Fruit fly (Drosophila melanogaster) whole organism, wandering third instar larva: ENCODE measurements around the gene CG43815.
A peak's percentile ranks its signal among the peaks of the same experiment; 100 is the strongest.

ENCODE experiments used
- Abd-B ChIP-seq: fragments of >200 bp; optimal IDR thresholded peaks from 2 replicates; lab custom pipeline; 2017; ENCODE audit warnings: missing biosample characterization, missing genetic modification characterization
- CG32264 ChIP-seq: fragments of 200-800 bp; sonication (Bioruptor generic); optimal IDR thresholded peaks from 2 replicates; lab custom pipeline; 2016; ENCODE audit warnings: missing biosample characterization, missing genetic modification characterization
- CG9705 ChIP-seq: fragments of 200-800 bp; sonication (Bioruptor generic); optimal IDR thresholded peaks from 2 replicates; lab custom pipeline; 2018; ENCODE audit warnings: missing biosample characterization, mild to moderate bottlenecking, missing genetic modification characterization
- CrebA ChIP-seq: fragments of 200-800 bp; sonication (Bioruptor generic); optimal IDR thresholded peaks from 2 replicates; lab custom pipeline; 2016; ENCODE audit warnings: missing biosample characterization, mild to moderate bottlenecking, missing genetic modification characterization, borderline replicate concordance
- Dfd ChIP-seq: fragments of >200 bp; optimal IDR thresholded peaks from 2 replicates; lab custom pipeline; 2017; ENCODE audit warnings: missing biosample characterization, missing genetic modification characterization
- Dif ChIP-seq: fragments of 200-275, 200-300 bp; sonication (Bioruptor generic); optimal IDR thresholded peaks from 2 replicates; lab custom pipeline; 2018; ENCODE audit warnings: missing biosample characterization, missing genetic modification characterization; ENCODE audit not compliant: partially characterized antibody
- GATAd ChIP-seq: sonication (Bioruptor generic); optimal IDR thresholded peaks from 2 replicates; lab custom pipeline; 2016; ENCODE audit warnings: missing biosample characterization, missing genetic modification characterization
- HLH106 ChIP-seq: fragments of 200-800 bp; optimal IDR thresholded peaks from 3 replicates; lab custom pipeline; 2019; ENCODE audit warnings: missing biosample characterization, mild to moderate bottlenecking, missing genetic modification characterization, moderate library complexity
- Hnf4 ChIP-seq: fragments of 200-800 bp; sonication (Bioruptor generic); optimal IDR thresholded peaks from 2 replicates; lab custom pipeline; 2016; ENCODE audit warnings: missing biosample characterization, mild to moderate bottlenecking, missing genetic modification characterization
- Hr78 ChIP-seq: fragments of >200 bp; optimal IDR thresholded peaks from 2 replicates; lab custom pipeline; 2017; ENCODE audit warnings: missing biosample characterization, missing genetic modification characterization
- Hr83 ChIP-seq: fragments of 200-300 bp; sonication (Bioruptor generic); optimal IDR thresholded peaks from 2 replicates; lab custom pipeline; 2016; ENCODE audit warnings: missing biosample characterization, mild to moderate bottlenecking, missing genetic modification characterization, moderate library complexity; ENCODE audit not compliant: poor library complexity, severe bottlenecking
- Jra ChIP-seq: sonication (Bioruptor generic); optimal IDR thresholded peaks from 2 replicates; lab custom pipeline; 2016; ENCODE audit warnings: missing biosample characterization, missing genetic modification characterization
- Mio ChIP-seq: sonication (Bioruptor generic); optimal IDR thresholded peaks from 2 replicates; lab custom pipeline; 2016; ENCODE audit warnings: missing biosample characterization, missing genetic modification characterization
- N ChIP-seq: fragments of >200 bp; optimal IDR thresholded peaks from 2 replicates; lab custom pipeline; 2018; ENCODE audit warnings: missing biosample characterization, missing external identifiers, missing genetic modification characterization
- Rel ChIP-seq, 2 experiments: fragments of 200-800 bp; sonication (Bioruptor generic) in 1 of 2; optimal IDR thresholded peaks; 2 replicates in 1 of 2; 3 replicates in 1 of 2; lab custom pipeline; 2016 to 2019; ENCODE audit warnings: mild to moderate bottlenecking in 2 of 2, missing biosample characterization in 2 of 2, missing genetic modification characterization in 2 of 2, moderate library complexity in 1 of 2
- Sp1 ChIP-seq: fragments of 200-800 bp; sonication (Bioruptor generic); optimal IDR thresholded peaks from 3 replicates; lab custom pipeline; 2019; ENCODE audit warnings: missing biosample characterization, mild to moderate bottlenecking, missing genetic modification characterization, moderate library complexity
- Vsx2 ChIP-seq: fragments of 200-300, 225-300 bp; sonication (Bioruptor generic); optimal IDR thresholded peaks from 2 replicates; lab custom pipeline; 2018; ENCODE audit warnings: missing biosample characterization, missing genetic modification characterization; ENCODE audit not compliant: partially characterized antibody
- br ChIP-seq: fragments of 200-800 bp; sonication (Bioruptor generic); optimal IDR thresholded peaks from 2 replicates; lab custom pipeline; 2016; ENCODE audit warnings: missing biosample characterization, missing genetic modification characterization
- brk ChIP-seq: fragments of 200-800 bp; sonication (Bioruptor generic); optimal IDR thresholded peaks from 2 replicates; lab custom pipeline; 2016; ENCODE audit warnings: missing biosample characterization, mild to moderate bottlenecking, missing genetic modification characterization
- dl ChIP-seq, 2 experiments: fragments of 175-275, 200-275 bp in 1 of 2; fragments of 200-275 bp in 1 of 2; sonication (Bioruptor generic); optimal IDR thresholded peaks; lab custom pipeline; 2018; ENCODE audit warnings: mild to moderate bottlenecking in 2 of 2, missing biosample characterization in 2 of 2, missing genetic modification characterization in 2 of 2, moderate library complexity in 2 of 2; ENCODE audit not compliant: partially characterized antibody in 2 of 2, insufficient read depth in 1 of 2
- dmrt93B ChIP-seq: fragments of 200-800 bp; sonication (Bioruptor generic); optimal IDR thresholded peaks from 2 replicates; lab custom pipeline; 2018; ENCODE audit warnings: missing biosample characterization, mild to moderate bottlenecking, missing genetic modification characterization
- dsf ChIP-seq: sonication (Bioruptor generic); optimal IDR thresholded peaks from 2 replicates; lab custom pipeline; 2016; ENCODE audit warnings: missing biosample characterization, missing genetic modification characterization, borderline replicate concordance
- ey ChIP-seq: fragments of 200-800 bp; sonication (Bioruptor generic); optimal IDR thresholded peaks from 2 replicates; lab custom pipeline; 2016; ENCODE audit warnings: missing biosample characterization, missing genetic modification characterization
- foxo ChIP-seq, 2 experiments: fragments of 200-800 bp; sonication (Bioruptor generic); optimal IDR thresholded peaks; 2 replicates in 1 of 2; 3 replicates in 1 of 2; lab custom pipeline; 2016 to 2017; ENCODE audit warnings: missing biosample characterization in 2 of 2, missing genetic modification characterization in 2 of 2
- fru ChIP-seq: fragments of 200-800 bp; sonication (Bioruptor generic); optimal IDR thresholded peaks from 3 replicates; lab custom pipeline; 2016; ENCODE audit warnings: missing biosample characterization, mild to moderate bottlenecking, missing genetic modification characterization
- h ChIP-seq: fragments of 200-800 bp; sonication (Bioruptor generic); optimal IDR thresholded peaks from 3 replicates; lab custom pipeline; 2016; ENCODE audit warnings: missing biosample characterization, mild to moderate bottlenecking, missing genetic modification characterization
- jim ChIP-seq: fragments of 175-275, 200-325 bp; sonication (Bioruptor generic); optimal IDR thresholded peaks from 2 replicates; lab custom pipeline; 2016; ENCODE audit warnings: missing biosample characterization, mild to moderate bottlenecking, missing genetic modification characterization
- lola ChIP-seq: fragments of >200 bp; optimal IDR thresholded peaks from 2 replicates; lab custom pipeline; 2017; ENCODE audit warnings: missing biosample characterization, missing genetic modification characterization
- pan ChIP-seq: fragments of >200 bp; optimal IDR thresholded peaks from 2 replicates; lab custom pipeline; 2017
- psq ChIP-seq: fragments of 200-800 bp; sonication (Bioruptor generic); optimal IDR thresholded peaks from 3 replicates; lab custom pipeline; 2017; ENCODE audit warnings: missing biosample characterization, mild to moderate bottlenecking, missing genetic modification characterization, moderate library complexity
- rgr ChIP-seq: fragments of 200-800 bp; sonication (Bioruptor generic); optimal IDR thresholded peaks from 3 replicates; lab custom pipeline; 2016; ENCODE audit warnings: missing biosample characterization, mild to moderate bottlenecking, missing genetic modification characterization
- sage ChIP-seq: fragments of 200-800 bp; sonication (Bioruptor generic); optimal IDR thresholded peaks from 2 replicates; lab custom pipeline; 2016; ENCODE audit warnings: missing biosample characterization, mild to moderate bottlenecking, missing genetic modification characterization
- sv ChIP-seq: fragments of 200-800 bp; sonication (Bioruptor generic); optimal IDR thresholded peaks from 3 replicates; lab custom pipeline; 2016; ENCODE audit warnings: missing biosample characterization, missing genetic modification characterization
- tai ChIP-seq: sonication (Bioruptor generic); optimal IDR thresholded peaks from 2 replicates; lab custom pipeline; 2016; ENCODE audit warnings: missing biosample characterization, missing genetic modification characterization
- usp ChIP-seq: fragments of >200 bp; optimal IDR thresholded peaks from 2 replicates; lab custom pipeline; 2017; ENCODE audit warnings: missing biosample characterization, missing genetic modification characterization
- woc ChIP-seq: sonication (Bioruptor generic); optimal IDR thresholded peaks from 2 replicates; lab custom pipeline; 2016; ENCODE audit warnings: missing biosample characterization, mild to moderate bottlenecking, missing genetic modification characterization

The CG43815 gene

dm6 chr2L:3545033-3545666 lies 30.9 kb upstream of the CG43815 start:
- TF ChIP-seq dl (GFP tag; optimal IDR thresholded peaks at IDR 0.05; lab: Kevin White, UChicago; ENCODE audit: insufficient read depth in 1 of 2, partially characterized antibody in 2 of 2) (peak; percentile 77 to 81), Dif (GFP tag; lab: Kevin White, UChicago) (peak; percentile 81), CG32264 (GFP tag; lab: Kevin White, UChicago) (no peak), h (peak; percentile 8), Mio (GFP tag; lab: Kevin White, UChicago) (no peak), brk (GFP tag; lab: Kevin White, UChicago) (no peak), br (GFP tag; lab: Kevin White, UChicago) (peak; percentile 15), Vsx2 (GFP tag; lab: Kevin White, UChicago) (peak; percentile 51)
- TF ChIP-seq, all 38 proteins: peak for 5

dm6 chr2L:3547512-3547911 lies 28.5 kb upstream of the CG43815 start:
- no peak for TF ChIP-seq Mio (GFP tag; lab: Kevin White, UChicago)
- TF ChIP-seq dsf (GFP tag; lab: Kevin White, UChicago), result no peak
- TF ChIP-seq CG9705 (GFP tag; lab: Kevin White, UChicago), result no peak

- no peak for TF ChIP-seq Hnf4 (GFP tag; lab: Kevin White, UChicago)
- no peak for TF ChIP-seq Jra (GFP tag; lab: Kevin White, UChicago)
- no peak for TF ChIP-seq CG9705 (GFP tag; lab: Kevin White, UChicago)
- TF ChIP-seq usp, result no peak
These were observed 27.1 kb upstream of the CG43815 start for dm6 chr2L:3548879-3549278.

DNA sequence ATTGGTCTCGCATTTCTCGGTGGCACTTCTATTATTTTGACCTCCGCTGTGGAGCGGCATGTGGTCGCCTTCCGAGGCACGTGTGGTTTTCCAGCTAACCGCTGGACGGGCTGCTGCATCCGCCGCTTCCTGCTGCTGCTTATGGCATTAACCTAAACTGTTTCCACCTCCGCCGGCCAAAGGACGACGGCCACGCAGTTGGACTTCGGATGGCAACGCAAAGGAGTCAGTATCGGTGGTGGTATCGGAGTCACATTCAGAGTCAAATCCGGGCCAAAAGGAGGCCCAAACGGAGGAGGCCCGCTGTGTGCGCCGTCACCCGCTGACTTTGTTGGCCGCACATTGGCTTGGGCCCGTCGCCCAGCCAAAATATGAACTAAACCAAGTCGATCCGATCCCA lies 26.3 kb upstream of the CG43815 start:
- TF ChIP-seq CrebA (GFP tag; lab: Kevin White, UChicago) (no peak), HLH106 (tag; lab: Kevin White, UChicago) (no peak), CG32264 (GFP tag; lab: Kevin White, UChicago) (no peak), Vsx2 (GFP tag; lab: Kevin White, UChicago) (no peak), tai (GFP tag; lab: Kevin White, UChicago) (no peak), CG9705 (GFP tag; lab: Kevin White, UChicago) (no peak), psq (no peak), Sp1 (GFP tag; lab: Kevin White, UChicago) (no peak), h (no peak), Mio (GFP tag; lab: Kevin White, UChicago) (no peak), foxo (GFP tag; optimal IDR thresholded peaks at IDR 0.05; lab: Kevin White, UChicago) (no peak)

dm6 chr2L:3550583-3550982 lies 25.4 kb upstream of the CG43815 start:
- TF ChIP-seq Hr78 (GFP tag; lab: Kevin White, UChicago), result no peak
- TF ChIP-seq sv (GFP tag; lab: Kevin White, UChicago), result no peak
- TF ChIP-seq CrebA (GFP tag; lab: Kevin White, UChicago), result no peak
- TF ChIP-seq Jra (GFP tag; lab: Kevin White, UChicago), result no peak
- TF ChIP-seq Abd-B (GFP tag; lab: Kevin White, UChicago), result no peak
- TF ChIP-seq woc, result peak; percentile 34
- no peak for TF ChIP-seq psq
- peak; percentile 26 for TF ChIP-seq Hnf4 (GFP tag; lab: Kevin White, UChicago)
- TF ChIP-seq CG32264 (GFP tag; lab: Kevin White, UChicago), result no peak
- TF ChIP-seq Sp1 (GFP tag; lab: Kevin White, UChicago), result no peak
- no peak for TF ChIP-seq dl (GFP tag; optimal IDR thresholded peaks at IDR 0.05; lab: Kevin White, UChicago; ENCODE audit: insufficient read depth in 1 of 2, partially characterized antibody in 2 of 2)
- TF ChIP-seq foxo (GFP tag; optimal IDR thresholded peaks at IDR 0.05; lab: Kevin White, UChicago), result peak in 1 of 2 experiments; percentile 39
- peak; percentile 20 for TF ChIP-seq fru (GFP tag; lab: Kevin White, UChicago)
- TF ChIP-seq GATAd (GFP tag; lab: Kevin White, UChicago), result no peak
- TF ChIP-seq Vsx2 (GFP tag; lab: Kevin White, UChicago), result no peak
- no peak for TF ChIP-seq lola (GFP tag; lab: Kevin White, UChicago)
- TF ChIP-seq ey (GFP tag; lab: Kevin White, UChicago), result peak; percentile 33
- no peak for TF ChIP-seq Dif (GFP tag; lab: Kevin White, UChicago)
- peak; percentile 37 for TF ChIP-seq br (GFP tag; lab: Kevin White, UChicago)
- no peak for TF ChIP-seq N
- no peak for TF ChIP-seq brk (GFP tag; lab: Kevin White, UChicago)
- TF ChIP-seq rgr (GFP tag; lab: Kevin White, UChicago), result peak; percentile 49
- no peak for TF ChIP-seq HLH106 (tag; lab: Kevin White, UChicago)
- no peak for TF ChIP-seq dsf (GFP tag; lab: Kevin White, UChicago)
- no peak for TF ChIP-seq Hr83 (GFP tag; lab: Kevin White, UChicago)
- no peak for TF ChIP-seq jim (GFP tag; lab: Kevin White, UChicago)
- TF ChIP-seq sage (GFP tag; lab: Kevin White, UChicago), result no peak
- no peak for TF ChIP-seq Rel (GFP tag; optimal IDR thresholded peaks at IDR 0.05; lab: Kevin White, UChicago)
- no peak for TF ChIP-seq Rel (tag; optimal IDR thresholded peaks at IDR 0.05; lab: Kevin White, UChicago)
- no peak for TF ChIP-seq dmrt93B (GFP tag; lab: Kevin White, UChicago)
- no peak for TF ChIP-seq Dfd
- no peak for TF ChIP-seq CG9705 (GFP tag; lab: Kevin White, UChicago)
- TF ChIP-seq pan (lab: Kevin White, UChicago), result no peak
- TF ChIP-seq Mio (GFP tag; lab: Kevin White, UChicago), result no peak
- TF ChIP-seq h, result peak; percentile 68
